Worm (Caenorhabditis elegans) whole organism, mixed stage, embryonic: ENCODE results near the gene T25B6.6.

Experiments used
- M03D4.4 ChIP-seq: sonication (generic microtip); optimal IDR thresholded peaks from 2 replicates; lab custom pipeline; 2017; ENCODE audit warnings: mild to moderate bottlenecking, missing genetic modification characterization, missing compliant biosample characterization
- bed-3 ChIP-seq: fragments of 200-800 bp; sonication (Bioruptor generic); optimal IDR thresholded peaks from 3 replicates; lab custom pipeline; 2018; ENCODE audit warnings: mild to moderate bottlenecking, missing genetic modification characterization, moderate library complexity, missing compliant biosample characterization
- blmp-1 ChIP-seq: fragments of 150-350 bp; optimal IDR thresholded peaks from 2 replicates; lab custom pipeline; 2014; ENCODE audit warnings: missing biosample characterization, missing genetic modification characterization
- ceh-39 ChIP-seq: fragments of 150-350 bp; optimal IDR thresholded peaks from 2 replicates; lab custom pipeline; 2014; ENCODE audit warnings: missing biosample characterization, missing genetic modification characterization
- ceh-43 ChIP-seq: fragments of 200-800 bp; sonication (Bioruptor generic); optimal IDR thresholded peaks from 2 replicates; lab custom pipeline; 2018; ENCODE audit warnings: mild to moderate bottlenecking, missing genetic modification characterization, moderate library complexity, missing compliant biosample characterization
- ceh-83 ChIP-seq: fragments of 200-800 bp; sonication (Bioruptor generic); optimal IDR thresholded peaks from 2 replicates; lab custom pipeline; 2018; ENCODE audit warnings: mild to moderate bottlenecking, missing genetic modification characterization, missing compliant biosample characterization
- ces-1 ChIP-seq: fragments of 150-350 bp; optimal IDR thresholded peaks from 2 replicates; lab custom pipeline; 2014; ENCODE audit warnings: missing biosample characterization, missing genetic modification reagents, missing genetic modification characterization
- cnd-1 ChIP-seq: fragments of 200-800 bp; sonication (Bioruptor generic); optimal IDR thresholded peaks from 2 replicates; lab custom pipeline; 2018; ENCODE audit warnings: mild to moderate bottlenecking, missing genetic modification characterization, missing compliant biosample characterization
- elt-1 ChIP-seq: sonication (generic microtip); optimal IDR thresholded peaks from 2 replicates; lab custom pipeline; 2017; ENCODE audit warnings: missing genetic modification characterization, mild to moderate bottlenecking, missing compliant biosample characterization, antibody characterized with exemption, moderate library complexity, borderline replicate concordance; ENCODE audit not compliant: insufficient read depth
- elt-3 ChIP-seq: fragments of 150-350 bp; optimal IDR thresholded peaks from 2 replicates; lab custom pipeline; 2014; ENCODE audit warnings: missing biosample characterization, missing genetic modification characterization
- flh-1 ChIP-seq: fragments of 200-800 bp; sonication (Bioruptor generic); optimal IDR thresholded peaks from 2 replicates; lab custom pipeline; 2018; ENCODE audit warnings: mild to moderate bottlenecking, missing genetic modification characterization, moderate library complexity, missing compliant biosample characterization
- ham-2 ChIP-seq: fragments of 200-800 bp; sonication (Bioruptor generic); optimal IDR thresholded peaks from 2 replicates; lab custom pipeline; 2018; ENCODE audit warnings: mild to moderate bottlenecking, missing genetic modification characterization, missing compliant biosample characterization
- hlh-1 ChIP-seq: fragments of 150-350 bp; optimal IDR thresholded peaks from 2 replicates; lab custom pipeline; 2014; ENCODE audit warnings: missing biosample characterization, missing genetic modification reagents, missing genetic modification characterization
- lin-13 ChIP-seq: fragments of 150-350 bp; optimal IDR thresholded peaks from 2 replicates; lab custom pipeline; 2014; ENCODE audit warnings: missing biosample characterization, missing genetic modification characterization
- lsy-2 ChIP-seq: fragments of 150-350 bp; optimal IDR thresholded peaks from 2 replicates; lab custom pipeline; 2014; ENCODE audit warnings: missing biosample characterization, missing genetic modification characterization
- mab-5 ChIP-seq: fragments of 150-350 bp; optimal IDR thresholded peaks from 2 replicates; lab custom pipeline; 2014; ENCODE audit warnings: missing biosample characterization, missing genetic modification characterization
- mls-2 ChIP-seq: sonication (generic microtip); optimal IDR thresholded peaks from 2 replicates; lab custom pipeline; 2016; ENCODE audit warnings: mild to moderate bottlenecking, missing genetic modification characterization, moderate library complexity, missing compliant biosample characterization
- nhr-2 ChIP-seq: fragments of 150-350 bp; optimal IDR thresholded peaks from 2 replicates; lab custom pipeline; 2014; ENCODE audit warnings: missing biosample characterization, missing genetic modification characterization
- nhr-237 ChIP-seq: fragments of 150-350 bp; optimal IDR thresholded peaks from 2 replicates; lab custom pipeline; 2014; ENCODE audit warnings: missing biosample characterization, missing genetic modification characterization
- nhr-76 ChIP-seq: sonication (generic microtip); optimal IDR thresholded peaks from 2 replicates; lab custom pipeline; 2017; ENCODE audit warnings: missing biosample characterization, missing genetic modification characterization
- pha-4 ChIP-seq: fragments of 150-350 bp; optimal IDR thresholded peaks from 2 replicates; lab custom pipeline; 2018; ENCODE audit warnings: missing biosample characterization, missing genetic modification reagents, missing genetic modification characterization
- sem-2 ChIP-seq: fragments of 200-800 bp; sonication (Bioruptor generic); optimal IDR thresholded peaks from 2 replicates; lab custom pipeline; 2018; ENCODE audit warnings: mild to moderate bottlenecking, missing genetic modification characterization, missing compliant biosample characterization
- snpc-4 ChIP-seq: fragments of 150-350 bp; optimal IDR thresholded peaks from 2 replicates; lab custom pipeline; 2014; ENCODE audit warnings: missing biosample characterization, missing genetic modification characterization
- sptf-1 ChIP-seq: sonication (generic microtip); optimal IDR thresholded peaks from 2 replicates; lab custom pipeline; 2017; ENCODE audit warnings: mild to moderate bottlenecking, missing genetic modification characterization, moderate library complexity, missing compliant biosample characterization
- tbx-8 ChIP-seq: fragments of 200-800 bp; sonication (Bioruptor generic); optimal IDR thresholded peaks from 2 replicates; lab custom pipeline; 2018; ENCODE audit warnings: mild to moderate bottlenecking, missing genetic modification characterization, moderate library complexity, missing compliant biosample characterization
- unc-39 ChIP-seq: fragments of 150-350 bp; optimal IDR thresholded peaks from 2 replicates; lab custom pipeline; 2014; ENCODE audit warnings: missing biosample characterization, missing genetic modification characterization

T25B6.6 gene

DNA sequence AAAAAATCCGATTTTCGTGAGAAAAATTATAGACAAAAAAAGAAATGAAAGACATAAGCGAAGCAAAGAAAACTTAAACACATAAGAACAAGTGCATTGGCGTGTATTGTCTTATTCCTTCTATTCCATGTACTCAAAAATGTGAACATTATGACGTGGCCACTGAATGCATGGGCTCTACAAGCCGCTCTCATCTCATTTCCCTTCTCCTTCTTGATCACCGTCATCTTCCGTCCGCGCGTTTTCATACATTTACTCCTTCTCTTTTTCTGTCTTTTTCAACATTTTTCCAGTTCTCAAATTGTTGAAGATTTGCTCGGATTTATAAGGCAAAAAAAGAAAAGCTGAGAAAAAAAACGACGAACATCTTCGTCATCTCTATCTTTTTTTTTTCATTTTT, 8.2 kb downstream of the T25B6.6 start:
- TF ChIP-seq flh-1 (GFP tag; lab: Kevin White, UChicago): no peak
- TF ChIP-seq unc-39 (tag; lab: Kevin White, UChicago): no peak
- TF ChIP-seq lsy-2 (tag; lab: Kevin White, UChicago): no peak
- no peak for TF ChIP-seq bed-3 (GFP tag; lab: Kevin White, UChicago)
- TF ChIP-seq lin-13: no peak
- TF ChIP-seq M03D4.4 (tag; lab: Kevin White, UChicago): no peak
- TF ChIP-seq nhr-76 (tag; lab: Kevin White, UChicago): no peak
- no peak for TF ChIP-seq snpc-4
- TF ChIP-seq sem-2 (GFP tag; lab: Kevin White, UChicago): no peak
- TF ChIP-seq ceh-83 (GFP tag; lab: Kevin White, UChicago): no peak
- TF ChIP-seq ces-1: no peak
- no peak for TF ChIP-seq pha-4 (tag; lab: Kevin White, UChicago)
- TF ChIP-seq tbx-8 (GFP tag; lab: Kevin White, UChicago): no peak
- no peak for TF ChIP-seq mls-2 (tag; lab: Kevin White, UChicago)
- no peak for TF ChIP-seq cnd-1 (tag; lab: Kevin White, UChicago)

DNA sequence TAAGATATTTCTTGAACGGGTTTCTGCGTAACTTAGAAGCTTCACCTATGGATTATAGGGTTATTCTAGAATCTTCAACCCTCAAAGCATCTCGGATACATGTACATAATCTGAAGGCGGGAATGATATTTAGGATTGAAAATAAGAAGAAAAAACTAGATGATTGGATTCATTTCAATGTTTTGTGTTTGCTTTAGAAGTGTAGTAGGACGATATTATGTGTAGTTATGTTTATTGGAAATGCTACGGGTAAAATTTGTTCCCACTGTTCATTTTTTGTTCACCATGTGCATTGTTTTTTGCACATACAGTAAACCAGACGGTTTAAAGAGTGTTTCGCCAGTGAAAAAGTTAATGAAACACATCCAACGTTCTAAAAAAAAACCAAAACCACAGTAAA, 11.2 kb downstream of the T25B6.6 start:
- TF ChIP-seq blmp-1 (tag; lab: Kevin White, UChicago): no peak
- TF ChIP-seq elt-3 (tag; lab: Kevin White, UChicago): no peak
- TF ChIP-seq snpc-4: no peak

DNA sequence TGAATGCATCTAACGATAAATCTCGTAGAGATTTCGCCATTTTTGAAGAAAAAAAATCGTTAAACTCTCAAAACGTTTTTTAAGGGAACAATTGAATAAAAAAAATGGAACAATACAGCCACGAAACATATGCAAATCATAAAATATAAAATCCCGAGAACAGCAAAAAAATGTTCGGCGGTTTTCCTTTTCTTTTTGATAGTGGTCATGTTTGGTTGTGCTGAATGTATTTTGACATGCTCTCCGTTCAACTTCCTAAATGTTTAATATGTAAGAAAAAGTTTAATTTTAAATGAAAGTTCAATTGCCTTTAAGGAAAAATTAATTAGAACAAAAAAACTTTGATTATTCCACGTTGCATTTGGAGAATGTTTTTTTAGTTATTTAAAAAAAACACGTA, 12.3 kb downstream of the T25B6.6 start, which contains the start of gene C24A3.9:
C24A3.9 (minus strand) TSS at position 101 of the 400 bp plus-strand sequence.
- TF ChIP-seq sptf-1 (tag; lab: Kevin White, UChicago): no peak
- no peak for TF ChIP-seq flh-1 (GFP tag; lab: Kevin White, UChicago)
- no peak for TF ChIP-seq snpc-4
- no peak for TF ChIP-seq ceh-83 (GFP tag; lab: Kevin White, UChicago)
- TF ChIP-seq mab-5 (tag; lab: Kevin White, UChicago): no peak
- TF ChIP-seq ceh-39 (tag; lab: Kevin White, UChicago): no peak
- no peak for TF ChIP-seq hlh-1 (tag; lab: Kevin White, UChicago)
- TF ChIP-seq tbx-8 (GFP tag; lab: Kevin White, UChicago): no peak
- no peak for TF ChIP-seq cnd-1 (tag; lab: Kevin White, UChicago)
- TF ChIP-seq pha-4 (tag; lab: Kevin White, UChicago): no peak
- no peak for TF ChIP-seq ham-2 (GFP tag; lab: Kevin White, UChicago)
- no peak for TF ChIP-seq bed-3 (GFP tag; lab: Kevin White, UChicago)
- TF ChIP-seq elt-1: no peak
- TF ChIP-seq sem-2 (GFP tag; lab: Kevin White, UChicago): no peak

DNA sequence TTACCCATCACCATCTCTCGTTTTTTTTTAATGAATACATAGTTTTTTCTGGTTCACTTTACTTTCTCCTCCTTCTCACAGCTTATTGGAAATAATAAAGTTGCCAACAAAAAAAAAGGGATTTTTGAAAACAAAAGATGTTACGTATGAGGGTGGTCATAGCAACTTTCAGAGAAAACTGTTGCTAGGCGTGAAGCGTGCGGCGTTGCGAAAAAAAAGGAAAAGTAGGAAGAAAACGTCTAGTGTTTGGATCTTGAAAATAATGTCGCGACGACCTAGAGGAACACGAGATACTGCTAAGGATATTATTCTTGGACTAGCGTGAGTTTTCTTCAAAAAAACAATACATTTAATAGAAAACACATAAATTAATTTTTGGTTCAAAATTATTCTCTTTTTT, 23.9 kb downstream of the T25B6.6 start, which contains the start of gene C24A3.1:
C24A3.1 (plus strand) TSS at position 263 of the 400 bp plus-strand sequence.
- TF ChIP-seq bed-3 (GFP tag; lab: Kevin White, UChicago): no peak
- TF ChIP-seq ceh-43 (GFP tag; lab: Kevin White, UChicago): no peak
- TF ChIP-seq snpc-4: no peak
- no peak for TF ChIP-seq unc-39 (tag; lab: Kevin White, UChicago)
- no peak for TF ChIP-seq nhr-237 (tag; lab: Kevin White, UChicago)
- no peak for TF ChIP-seq M03D4.4 (tag; lab: Kevin White, UChicago)
- no peak for TF ChIP-seq nhr-2
- TF ChIP-seq tbx-8 (GFP tag; lab: Kevin White, UChicago): no peak
- TF ChIP-seq mls-2 (tag; lab: Kevin White, UChicago): no peak
- TF ChIP-seq, all 35 proteins: peak for 0

DNA sequence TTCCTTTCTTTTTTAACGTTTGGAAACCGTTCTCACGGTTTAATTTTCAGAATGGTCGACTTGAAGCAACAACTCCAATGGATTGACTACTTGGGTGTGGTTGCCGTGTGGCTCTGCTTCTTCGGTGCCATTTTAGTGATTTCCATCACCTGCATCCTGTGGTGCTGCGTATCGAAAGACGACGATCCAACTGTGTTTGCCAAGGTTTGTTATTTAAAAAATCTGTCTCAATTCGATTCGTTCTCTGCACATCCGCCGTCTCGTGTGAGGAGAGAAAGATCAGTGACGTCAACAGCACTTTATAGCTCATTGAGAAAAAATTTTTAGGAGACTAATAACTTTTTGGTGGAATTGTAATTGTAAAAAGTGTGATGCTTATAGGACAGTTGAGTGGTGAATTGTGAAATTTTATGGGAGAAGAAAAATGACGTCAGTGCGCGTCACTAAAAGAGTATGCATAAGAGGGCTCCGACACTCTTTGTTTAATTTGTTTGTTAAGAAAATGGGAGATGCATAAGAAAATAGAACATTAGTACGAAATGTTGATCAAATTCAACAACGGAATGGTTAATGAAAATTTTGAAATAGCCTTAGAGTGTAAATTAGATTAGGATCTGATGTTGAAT, 25.1 kb downstream of the T25B6.6 start, which contains the start of gene C24A3.2:
C24A3.2 (plus strand) TSS at position 51 of the 626 bp plus-strand sequence.
- TF ChIP-seq nhr-237 (tag; lab: Kevin White, UChicago) (no peak), ces-1 (peak; percentile 39)

DNA sequence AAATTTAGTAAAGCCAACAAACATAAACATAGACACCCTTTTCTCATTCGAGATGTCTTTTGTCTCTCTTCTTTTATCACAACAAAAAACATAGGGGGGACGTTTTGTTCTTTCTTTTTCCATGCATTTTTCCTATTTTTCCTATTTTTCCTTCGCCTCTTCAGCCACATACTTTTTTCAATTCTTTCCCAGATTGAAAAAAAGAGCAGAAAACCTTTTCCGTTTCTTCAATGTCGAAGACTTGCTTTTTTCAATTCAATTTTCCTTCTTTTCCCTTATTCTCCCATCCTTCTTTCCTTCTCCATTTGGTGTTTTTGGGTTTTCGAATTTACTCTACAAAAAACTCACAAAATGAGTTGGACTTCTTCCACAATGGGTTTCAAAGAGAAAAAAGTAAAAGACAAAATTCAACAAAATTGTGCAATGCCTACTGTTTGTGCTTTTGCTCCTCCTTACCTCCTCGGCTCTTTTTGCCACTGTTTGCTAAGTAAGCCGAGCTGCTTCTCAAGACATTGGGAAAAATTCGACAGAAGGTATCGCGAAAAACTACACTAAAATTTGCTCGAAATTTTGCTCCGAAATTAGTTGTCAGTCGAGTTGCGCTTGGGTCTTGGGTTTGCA, 26.1 kb downstream of the T25B6.6 start:
- TF ChIP-seq ces-1 (peak; percentile 58), unc-39 (tag; lab: Kevin White, UChicago) (no peak)
